Fruit fly (Drosophila melanogaster) whole organism, embryonic: ENCODE results near the gene CG18744.

Source experiments
- Abd-B ChIP-seq: fragments of 200-800 bp; sonication (Bioruptor generic); optimal IDR thresholded peaks from 2 replicates; lab custom pipeline; 2018; ENCODE audit warnings: missing biosample characterization, mild to moderate bottlenecking, missing genetic modification characterization, moderate library complexity
- BtbVII ChIP-seq: fragments of 200-800 bp; sonication (Bioruptor generic); optimal IDR thresholded peaks from 3 replicates; lab custom pipeline; 2017; ENCODE audit warnings: missing biosample characterization, mild to moderate bottlenecking, missing genetic modification characterization
- Bteb2 ChIP-seq: fragments of 200-800 bp; sonication (Bioruptor generic); optimal IDR thresholded peaks from 2 replicates; lab custom pipeline; 2016; ENCODE audit warnings: missing biosample characterization, missing genetic modification characterization
- CG10209 ChIP-seq: fragments of 200-800 bp; sonication (Bioruptor generic); optimal IDR thresholded peaks from 3 replicates; lab custom pipeline; 2017; ENCODE audit warnings: missing biosample characterization, mild to moderate bottlenecking, missing genetic modification characterization, missing genetic modification reagents
- CG10321 ChIP-seq: fragments of 200-800 bp; sonication (Bioruptor generic); IDR thresholded peaks from 2 replicates; pipeline ENCODE4 v1.3.6; 2022; ENCODE audit warnings: missing biosample characterization, missing genetic modification characterization
- CG12942 ChIP-seq: fragments of 200-800 bp; sonication (Bioruptor generic); optimal IDR thresholded peaks from 3 replicates; lab custom pipeline; 2016; ENCODE audit warnings: missing biosample characterization, missing genetic modification characterization
- CG13296 ChIP-seq: fragments of 200-800 bp; sonication (Bioruptor generic); optimal IDR thresholded peaks from 3 replicates; lab custom pipeline; 2018; ENCODE audit warnings: missing biosample characterization, mild to moderate bottlenecking, missing genetic modification characterization
- CG13424 ChIP-seq: fragments of 200-800 bp; sonication (Bioruptor generic); optimal IDR thresholded peaks from 2 replicates; lab custom pipeline; 2019; ENCODE audit warnings: missing biosample characterization, mild to moderate bottlenecking, missing genetic modification characterization, moderate library complexity
- CG14965 ChIP-seq: fragments of 200-800 bp; sonication (Bioruptor generic); optimal IDR thresholded peaks from 2 replicates; lab custom pipeline; 2016; ENCODE audit warnings: missing biosample characterization, missing genetic modification characterization, borderline replicate concordance
- CG15479 ChIP-seq: fragments of 200-800 bp; sonication (Bioruptor generic); optimal IDR thresholded peaks from 3 replicates; lab custom pipeline; 2019; ENCODE audit warnings: missing biosample characterization, mild to moderate bottlenecking, missing genetic modification characterization, moderate library complexity
- CG16813 ChIP-seq: fragments of 200-800 bp; sonication (Bioruptor generic); IDR thresholded peaks from 3 replicates; pipeline ENCODE4 v1.3.6; 2022; ENCODE audit warnings: missing biosample characterization, missing genetic modification characterization; ENCODE audit not compliant: partially characterized antibody
- CG17328 ChIP-seq: fragments of 200-800 bp; sonication (Bioruptor generic); IDR thresholded peaks from 2 replicates; pipeline ENCODE4 v1.3.6; 2022; ENCODE audit warnings: missing biosample characterization, missing genetic modification characterization
- CG17359 ChIP-seq: fragments of 200-800 bp; sonication (Bioruptor generic); optimal IDR thresholded peaks from 3 replicates; lab custom pipeline; 2018; ENCODE audit warnings: missing biosample characterization, mild to moderate bottlenecking, missing genetic modification characterization, moderate library complexity
- CG17361 ChIP-seq: fragments of 200-800 bp; sonication (Bioruptor generic); IDR thresholded peaks from 3 replicates; pipeline ENCODE4 v1.3.6; 2022; ENCODE audit warnings: missing biosample characterization, missing genetic modification characterization
- CG2889 ChIP-seq: fragments of 200-800 bp; sonication (Bioruptor generic); IDR thresholded peaks from 3 replicates; pipeline ENCODE4 v1.3.6; 2022; ENCODE audit warnings: missing biosample characterization, missing genetic modification characterization
- CG31224 ChIP-seq: fragments of 200-800 bp; sonication (Bioruptor generic); IDR thresholded peaks from 2 replicates; pipeline ENCODE4 v1.3.6; 2022; ENCODE audit warnings: missing biosample characterization, missing genetic modification characterization
- CG6272 ChIP-seq: fragments of 200-800 bp; sonication (Bioruptor generic); IDR thresholded peaks from 2 replicates; pipeline ENCODE4 v1.3.6; 2022; ENCODE audit warnings: missing biosample characterization, missing genetic modification characterization
- CG8281 ChIP-seq: fragments of 200-800 bp; sonication (Bioruptor generic); optimal IDR thresholded peaks from 2 replicates; lab custom pipeline; 2018; ENCODE audit warnings: missing biosample characterization, mild to moderate bottlenecking, missing genetic modification characterization, moderate library complexity
- CG8388 ChIP-seq: fragments of 200-800 bp; sonication (Bioruptor generic); optimal IDR thresholded peaks from 2 replicates; lab custom pipeline; 2019; ENCODE audit warnings: missing biosample characterization, mild to moderate bottlenecking, missing genetic modification characterization, moderate library complexity
- CG9437 ChIP-seq: fragments of 200-800 bp; sonication (Bioruptor generic); optimal IDR thresholded peaks from 2 replicates; lab custom pipeline; 2018; ENCODE audit warnings: missing biosample characterization, mild to moderate bottlenecking, missing genetic modification characterization
- CG9609 ChIP-seq: fragments of 200-800 bp; sonication (Bioruptor generic); optimal IDR thresholded peaks from 3 replicates; lab custom pipeline; 2016; ENCODE audit warnings: missing biosample characterization, missing genetic modification characterization
- Dp ChIP-seq: fragments of 200-800 bp; sonication (Bioruptor generic); optimal IDR thresholded peaks from 2 replicates; lab custom pipeline; 2018; ENCODE audit warnings: missing biosample characterization, mild to moderate bottlenecking, missing genetic modification characterization, moderate library complexity
- HLH3B ChIP-seq: fragments of 200-800 bp; sonication (Bioruptor generic); IDR thresholded peaks from 2 replicates; pipeline ENCODE4 v1.3.6; 2022; ENCODE audit warnings: missing biosample characterization, missing genetic modification characterization
- Hmx ChIP-seq: fragments of 200-800 bp; sonication (Bioruptor generic); optimal IDR thresholded peaks from 2 replicates; lab custom pipeline; 2016; ENCODE audit warnings: missing biosample characterization, missing genetic modification characterization
- Neu2 ChIP-seq: fragments of 200-800 bp; sonication (Bioruptor generic); optimal IDR thresholded peaks from 3 replicates; lab custom pipeline; 2016; ENCODE audit warnings: missing biosample characterization, missing genetic modification characterization, borderline replicate concordance
- Ravus ChIP-seq: fragments of 200-800 bp; sonication (Bioruptor generic); IDR thresholded peaks from 2 replicates; pipeline ENCODE4 v1.3.6; 2022; ENCODE audit warnings: missing biosample characterization, missing genetic modification characterization
- Rx ChIP-seq: fragments of 200-800 bp; sonication (Bioruptor generic); IDR thresholded peaks from 2 replicates; pipeline ENCODE4 v1.3.6; 2022; ENCODE audit warnings: missing biosample characterization, missing genetic modification characterization
- Scr ChIP-seq: fragments of 200-800 bp; sonication (Bioruptor generic); IDR thresholded peaks from 2 replicates; pipeline ENCODE4 v1.3.6; 2022; ENCODE audit warnings: missing biosample characterization, missing genetic modification characterization; ENCODE audit not compliant: partially characterized antibody
- Sry-β ChIP-seq: fragments of 200-800 bp; sonication (Bioruptor generic); optimal IDR thresholded peaks from 2 replicates; lab custom pipeline; 2018; ENCODE audit warnings: missing biosample characterization, mild to moderate bottlenecking, missing genetic modification characterization, moderate library complexity
- Sry-δ ChIP-seq: fragments of 200-800 bp; sonication (Bioruptor generic); optimal IDR thresholded peaks from 2 replicates; lab custom pipeline; 2016; ENCODE audit warnings: missing biosample characterization, missing genetic modification characterization
- al ChIP-seq: fragments of 200-800 bp; sonication (Bioruptor generic); IDR thresholded peaks from 2 replicates; pipeline ENCODE4 v1.3.6; 2022; ENCODE audit warnings: missing biosample characterization, missing genetic modification characterization
- az2 ChIP-seq: fragments of 200-800 bp; sonication (Bioruptor generic); optimal IDR thresholded peaks from 3 replicates; lab custom pipeline; 2016; ENCODE audit warnings: missing biosample characterization, missing genetic modification characterization
- bsh ChIP-seq, 2 experiments: fragments of 200-800 bp; sonication (Bioruptor generic); optimal IDR thresholded peaks; 2 replicates each; lab custom pipeline; 2017 to 2018; ENCODE audit warnings: mild to moderate bottlenecking in 2 of 2, missing biosample characterization in 2 of 2, missing genetic modification characterization in 2 of 2, moderate library complexity in 1 of 2
- cad ChIP-seq: fragments of >200 bp; optimal IDR thresholded peaks from 2 replicates; lab custom pipeline; 2017; ENCODE audit warnings: missing biosample characterization, missing genetic modification characterization
- chif ChIP-seq, 2 experiments: fragments of 200-800 bp; sonication (Bioruptor generic); optimal IDR thresholded peaks; 3 replicates each; lab custom pipeline; 2016; ENCODE audit warnings: missing biosample characterization in 2 of 2, missing genetic modification characterization in 2 of 2
- danr ChIP-seq: fragments of 200-800 bp; sonication (Bioruptor generic); IDR thresholded peaks from 2 replicates; pipeline ENCODE4 v1.3.6; 2022; ENCODE audit warnings: missing biosample characterization, missing genetic modification characterization
- fd96Cb ChIP-seq: fragments of 200-800 bp; sonication (Bioruptor generic); optimal IDR thresholded peaks from 2 replicates; lab custom pipeline; 2018; ENCODE audit warnings: missing biosample characterization, mild to moderate bottlenecking, missing genetic modification characterization, moderate library complexity
- ftz-f1 ChIP-seq: fragments of 200-800 bp; sonication (Bioruptor generic); optimal IDR thresholded peaks from 2 replicates; lab custom pipeline; 2016; ENCODE audit warnings: missing biosample characterization, missing genetic modification characterization
- kah ChIP-seq: fragments of 200-800 bp; sonication (Bioruptor generic); optimal IDR thresholded peaks from 2 replicates; lab custom pipeline; 2018; ENCODE audit warnings: missing biosample characterization, mild to moderate bottlenecking, missing genetic modification characterization
- kay ChIP-seq: fragments of 200-800 bp; sonication (Bioruptor generic); optimal IDR thresholded peaks from 2 replicates; lab custom pipeline; 2016; ENCODE audit warnings: missing biosample characterization, missing genetic modification characterization
- ken ChIP-seq: fragments of 200-800 bp; sonication (Bioruptor generic); IDR thresholded peaks from 3 replicates; pipeline ENCODE4 v1.3.6; 2022; ENCODE audit warnings: missing biosample characterization, missing genetic modification characterization
- nom ChIP-seq: fragments of 200-800 bp; sonication (Bioruptor generic); optimal IDR thresholded peaks from 2 replicates; lab custom pipeline; 2017; ENCODE audit warnings: missing biosample characterization, missing genetic modification characterization, mild to moderate bottlenecking, moderate library complexity, missing genetic modification reagents
- odd ChIP-seq: fragments of 200-800 bp; sonication (Bioruptor generic); optimal IDR thresholded peaks from 2 replicates; lab custom pipeline; 2017; ENCODE audit warnings: missing biosample characterization, mild to moderate bottlenecking, missing genetic modification characterization
- salm ChIP-seq: fragments of 200-800 bp; sonication (Bioruptor generic); optimal IDR thresholded peaks from 2 replicates; lab custom pipeline; 2018; ENCODE audit warnings: missing biosample characterization, mild to moderate bottlenecking, missing genetic modification characterization
- sd ChIP-seq: fragments of 200-800 bp; sonication (Bioruptor generic); optimal IDR thresholded peaks from 3 replicates; lab custom pipeline; 2018; ENCODE audit warnings: missing biosample characterization, mild to moderate bottlenecking, missing genetic modification characterization, moderate library complexity
- tll ChIP-seq, 2 experiments: fragments of 200-800 bp in 1 of 2; fragments of >200 bp in 1 of 2; sonication (Bioruptor generic) in 1 of 2; optimal IDR thresholded peaks; 2 replicates each; lab custom pipeline; 2017 to 2019; ENCODE audit warnings: missing biosample characterization in 2 of 2, missing genetic modification characterization in 2 of 2, mild to moderate bottlenecking in 1 of 2, moderate library complexity in 1 of 2
- tx ChIP-seq: fragments of 200-800 bp; sonication (Bioruptor generic); optimal IDR thresholded peaks from 2 replicates; lab custom pipeline; 2016; ENCODE audit warnings: missing biosample characterization, missing genetic modification characterization
- yki ChIP-seq: fragments of >200 bp; optimal IDR thresholded peaks from 3 replicates; lab custom pipeline; 2018

Gene CG18744

dm6 chr3R:7809662-7810621, 11.4 kb upstream of the CG18744 start, which contains the start of the genes CG2993 and sgll (continued):
- no peak for TF ChIP-seq CG16813 (GFP tag; lab: Robert Waterston, UW)
- TF ChIP-seq chif (GFP tag; optimal IDR thresholded peaks at IDR 0.05; lab: Kevin White, UChicago): peak; percentile 90 to 97
- TF ChIP-seq CG10209: peak; percentile 91
- peak; percentile 74 for TF ChIP-seq Ravus (GFP tag; lab: Robert Waterston, UW)
- TF ChIP-seq Hmx (GFP tag; lab: Kevin White, UChicago): peak; percentile 71
- no peak for TF ChIP-seq CG15479 (GFP tag; lab: Kevin White, UChicago)
- TF ChIP-seq danr (GFP tag; lab: Robert Waterston, UW): peak; percentile 71
- peak; percentile 92 for TF ChIP-seq CG17328
- peak; percentile 42 for TF ChIP-seq CG8281 (tag; lab: Kevin White, UChicago)
- peak; percentile 93 for TF ChIP-seq CG9609 (GFP tag; lab: Kevin White, UChicago)
- peak; percentile 55 for TF ChIP-seq Neu2 (GFP tag; lab: Kevin White, UChicago)
- no peak for TF ChIP-seq tll (GFP tag; optimal IDR thresholded peaks at IDR 0.05; lab: Kevin White, UChicago)
- TF ChIP-seq HLH3B (GFP tag; lab: Robert Waterston, UW): peak; percentile 90
- TF ChIP-seq sd: peak; percentile 94
- TF ChIP-seq CG12942: peak; percentile 92
- TF ChIP-seq kah (GFP tag; lab: Kevin White, UChicago): no peak
- no peak for TF ChIP-seq CG13296 (GFP tag; lab: Kevin White, UChicago)
- peak; percentile 52; the same call in 1 of the 2 replicates for TF ChIP-seq CG10321 (GFP tag; lab: Robert Waterston, UW)
- TF ChIP-seq odd (GFP tag; lab: Kevin White, UChicago): peak; percentile 41
- TF ChIP-seq Abd-B (GFP tag; lab: Kevin White, UChicago): peak; percentile 79
- TF ChIP-seq fd96Cb (tag; lab: Kevin White, UChicago): peak; percentile 85
- peak; percentile 47 for TF ChIP-seq Sry-β
- peak; percentile 81 for TF ChIP-seq al (GFP tag; lab: Robert Waterston, UW)
- TF ChIP-seq CG31224: peak; percentile 76
- peak; percentile 25 for TF ChIP-seq Dp (GFP tag; lab: Kevin White, UChicago)
- TF ChIP-seq Scr (GFP tag; lab: Robert Waterston, UW): no peak
- TF ChIP-seq CG17359 (tag; lab: Kevin White, UChicago): peak; percentile 92
- peak; percentile 70; the same call in 2 of the 3 replicates for TF ChIP-seq CG2889
- peak; percentile 66 for TF ChIP-seq Sry-δ (GFP tag; lab: Kevin White, UChicago)
- TF ChIP-seq ken (GFP tag; lab: Robert Waterston, UW): peak; percentile 96
- no peak for TF ChIP-seq cad (GFP tag; lab: Kevin White, UChicago)
- peak; percentile 20 for TF ChIP-seq yki (lab: Kevin White, UChicago)
- no peak for TF ChIP-seq salm (tag; lab: Kevin White, UChicago)
- peak; percentile 71 for TF ChIP-seq CG13424
- peak; percentile 59 for TF ChIP-seq ftz-f1 (GFP tag; lab: Kevin White, UChicago)
- peak; percentile 93 for TF ChIP-seq Rx
- TF ChIP-seq Bteb2 (GFP tag; lab: Kevin White, UChicago): peak; percentile 69
- peak; percentile 39 for TF ChIP-seq CG8388 (GFP tag; lab: Kevin White, UChicago)
- TF ChIP-seq BtbVII (GFP tag; lab: Kevin White, UChicago): peak; percentile 6
- peak; percentile 87 for TF ChIP-seq CG6272
- peak; percentile 51 for TF ChIP-seq CG9437 (GFP tag; lab: Kevin White, UChicago)
- peak; percentile 84 for TF ChIP-seq kay (GFP tag; lab: Kevin White, UChicago)
- peak; percentile 87 for TF ChIP-seq CG14965 (GFP tag; lab: Kevin White, UChicago)
- TF ChIP-seq az2 (GFP tag; lab: Kevin White, UChicago): peak; percentile 97
- no peak for TF ChIP-seq nom
- TF ChIP-seq tx (GFP tag; lab: Kevin White, UChicago): peak; percentile 80
- TF ChIP-seq CG17361 (GFP tag; lab: Robert Waterston, UW): peak; percentile 89; the same call in 2 of the 3 replicates
- peak in 1 of 2 experiments; percentile 87 for TF ChIP-seq bsh (GFP tag; optimal IDR thresholded peaks at IDR 0.05; lab: Kevin White, UChicago)
